Fruit fly (Drosophila melanogaster) whole organism, prepupa: Measurements from ENCODE around the gene Hex-t2.
A peak's percentile ranks its signal among the peaks of the same experiment; 100 is the strongest.

ENCODE experiments used
- CG10631 ChIP-seq: fragments of 200-800 bp; sonication (Bioruptor generic); optimal IDR thresholded peaks from 2 replicates; lab custom pipeline; 2016; ENCODE audit warnings: missing biosample characterization, missing genetic modification characterization
- CG10669 ChIP-seq: fragments of 200-800 bp; sonication (Bioruptor generic); optimal IDR thresholded peaks from 3 replicates; lab custom pipeline; 2018; ENCODE audit warnings: missing biosample characterization, mild to moderate bottlenecking, missing genetic modification characterization, moderate library complexity
- CG11294 ChIP-seq: fragments of 200-800 bp; sonication (Bioruptor generic); IDR thresholded peaks from 2 replicates; pipeline ENCODE4 v1.3.6; 2022; ENCODE audit warnings: missing biosample characterization, missing genetic modification characterization
- CG11902 ChIP-seq: fragments of 200-800 bp; sonication (Bioruptor generic); optimal IDR thresholded peaks from 3 replicates; lab custom pipeline; 2016; ENCODE audit warnings: missing biosample characterization, missing genetic modification characterization
- CG15336 ChIP-seq: fragments of 200-800 bp; sonication (Bioruptor generic); IDR thresholded peaks from 2 replicates; pipeline ENCODE4 v1.3.6; 2022; ENCODE audit warnings: missing biosample characterization, missing genetic modification characterization
- CG1621 ChIP-seq: fragments of 200-800 bp; sonication (Bioruptor generic); optimal IDR thresholded peaks from 3 replicates; lab custom pipeline; 2018; ENCODE audit warnings: missing biosample characterization, mild to moderate bottlenecking, missing genetic modification characterization
- CG16779 ChIP-seq: fragments of 200-800 bp; sonication (Bioruptor generic); optimal IDR thresholded peaks from 3 replicates; lab custom pipeline; 2017; ENCODE audit warnings: missing biosample characterization, mild to moderate bottlenecking, missing genetic modification characterization
- CG3032 ChIP-seq: fragments of 200-800 bp; optimal IDR thresholded peaks from 2 replicates; lab custom pipeline; 2019; ENCODE audit warnings: missing biosample characterization, mild to moderate bottlenecking, missing genetic modification characterization, moderate library complexity
- CG31627 ChIP-seq: fragments of 200-800 bp; sonication (Bioruptor generic); optimal IDR thresholded peaks from 3 replicates; lab custom pipeline; 2016; ENCODE audit warnings: missing biosample characterization, missing genetic modification characterization
- CG3919 ChIP-seq: fragments of 200-800 bp; sonication (Bioruptor generic); optimal IDR thresholded peaks from 3 replicates; lab custom pipeline; 2016; ENCODE audit warnings: missing biosample characterization, missing genetic modification characterization
- CG6163 ChIP-seq: fragments of 200-800 bp; sonication (Bioruptor generic); IDR thresholded peaks from 3 replicates; pipeline ENCODE4 v1.3.6; 2022; ENCODE audit warnings: missing biosample characterization, missing genetic modification characterization
- CG6276 ChIP-seq: fragments of 200-800 bp; sonication (Bioruptor generic); optimal IDR thresholded peaks from 2 replicates; lab custom pipeline; 2017; ENCODE audit warnings: missing biosample characterization, mild to moderate bottlenecking, missing genetic modification characterization
- CG6808 ChIP-seq: fragments of 200-800 bp; sonication (Bioruptor generic); optimal IDR thresholded peaks from 3 replicates; lab custom pipeline; 2017; ENCODE audit warnings: missing biosample characterization, missing genetic modification characterization, mild to moderate bottlenecking, moderate library complexity, missing genetic modification reagents
- CG6854 ChIP-seq: fragments of 200-800 bp; sonication (Bioruptor generic); optimal IDR thresholded peaks from 2 replicates; lab custom pipeline; 2017; ENCODE audit warnings: missing biosample characterization, mild to moderate bottlenecking, missing genetic modification characterization
- CG7368 ChIP-seq: fragments of 200-800 bp; sonication (Bioruptor generic); optimal IDR thresholded peaks from 3 replicates; lab custom pipeline; 2016; ENCODE audit warnings: missing biosample characterization, missing genetic modification characterization
- CG8119 ChIP-seq: fragments of 200-800 bp; sonication (Bioruptor generic); IDR thresholded peaks from 3 replicates; pipeline ENCODE4 v1.3.6; 2022; ENCODE audit warnings: missing biosample characterization, missing genetic modification characterization
- CG8319 ChIP-seq: fragments of 200-800 bp; sonication (Bioruptor generic); optimal IDR thresholded peaks from 3 replicates; lab custom pipeline; 2016; ENCODE audit warnings: missing biosample characterization, missing genetic modification characterization
- Eip78C ChIP-seq: fragments of 200-800 bp; sonication (Bioruptor generic); peaks from one replicate; lab custom pipeline; 2016; ENCODE audit warnings: missing biosample characterization, missing genetic modification characterization
- Eip93F ChIP-seq: fragments of 200-800 bp; sonication (Bioruptor generic); optimal IDR thresholded peaks from 2 replicates; lab custom pipeline; 2016; ENCODE audit warnings: missing biosample characterization, mild to moderate bottlenecking, missing genetic modification characterization
- Ets21C ChIP-seq: fragments of 200-800 bp; sonication (Bioruptor generic); optimal IDR thresholded peaks from 3 replicates; lab custom pipeline; 2016; ENCODE audit warnings: missing biosample characterization, missing genetic modification characterization
- Ets96B ChIP-seq: fragments of 200-800 bp; optimal IDR thresholded peaks from 2 replicates; lab custom pipeline; 2019; ENCODE audit warnings: missing biosample characterization, mild to moderate bottlenecking, missing genetic modification characterization, moderate library complexity
- Gug ChIP-seq: fragments of 200-800 bp; sonication (Bioruptor generic); IDR thresholded peaks from 2 replicates; pipeline ENCODE4 v1.3.6; 2022; ENCODE audit warnings: missing biosample characterization, missing genetic modification characterization
- Hr4 ChIP-seq: fragments of 200-800 bp; sonication (Bioruptor generic); optimal IDR thresholded peaks from 3 replicates; lab custom pipeline; 2016; ENCODE audit warnings: missing biosample characterization, missing genetic modification characterization
- Lpt ChIP-seq: fragments of 200-800 bp; sonication (Bioruptor generic); optimal IDR thresholded peaks from 3 replicates; lab custom pipeline; 2016; ENCODE audit warnings: missing biosample characterization, missing genetic modification characterization
- Met ChIP-seq: fragments of 200-800 bp; sonication (Bioruptor generic); optimal IDR thresholded peaks from 3 replicates; lab custom pipeline; 2016; ENCODE audit warnings: missing biosample characterization, missing genetic modification characterization
- OdsH ChIP-seq: fragments of 200-800 bp; sonication (Bioruptor generic); optimal IDR thresholded peaks from 3 replicates; lab custom pipeline; 2016; ENCODE audit warnings: missing biosample characterization, missing genetic modification characterization
- Smox ChIP-seq: fragments of 200-800 bp; sonication (Bioruptor generic); optimal IDR thresholded peaks from 3 replicates; lab custom pipeline; 2016; ENCODE audit warnings: missing biosample characterization, missing genetic modification characterization
- Sox102F ChIP-seq: fragments of 200-800 bp; sonication (Bioruptor generic); optimal IDR thresholded peaks from 2 replicates; lab custom pipeline; 2016; ENCODE audit warnings: missing biosample characterization, mild to moderate bottlenecking, missing genetic modification characterization
- Sox14 ChIP-seq: fragments of 200-800 bp; sonication (Bioruptor generic); optimal IDR thresholded peaks from 3 replicates; lab custom pipeline; 2016; ENCODE audit warnings: missing biosample characterization, missing genetic modification characterization
- Sox15 ChIP-seq: fragments of 200-800 bp; sonication (Bioruptor generic); optimal IDR thresholded peaks from 3 replicates; lab custom pipeline; 2016; ENCODE audit warnings: missing biosample characterization, missing genetic modification characterization
- achi ChIP-seq: fragments of 200-800 bp; sonication (Bioruptor generic); optimal IDR thresholded peaks from 3 replicates; lab custom pipeline; 2016; ENCODE audit warnings: missing biosample characterization, missing genetic modification characterization
- acj6 ChIP-seq: fragments of 200-800 bp; sonication (Bioruptor generic); optimal IDR thresholded peaks from 3 replicates; lab custom pipeline; 2016; ENCODE audit warnings: missing biosample characterization, missing genetic modification characterization
- cyc ChIP-seq: fragments of 200-800 bp; sonication (Bioruptor generic); optimal IDR thresholded peaks from 3 replicates; lab custom pipeline; 2016; ENCODE audit warnings: missing biosample characterization, missing genetic modification characterization
- dac ChIP-seq: fragments of 200-800 bp; sonication (Bioruptor generic); optimal IDR thresholded peaks from 2 replicates; lab custom pipeline; 2017; ENCODE audit warnings: missing biosample characterization, mild to moderate bottlenecking, missing genetic modification characterization
- dsx ChIP-seq: fragments of 200-800 bp; optimal IDR thresholded peaks from 3 replicates; lab custom pipeline; 2019; ENCODE audit warnings: missing biosample characterization, mild to moderate bottlenecking, missing genetic modification characterization, moderate library complexity; ENCODE audit not compliant: poor library complexity, severe bottlenecking
- eg ChIP-seq: fragments of 200-800 bp; sonication (Bioruptor generic); IDR thresholded peaks from 3 replicates; pipeline ENCODE4 v1.3.6; 2022; ENCODE audit warnings: missing biosample characterization, missing genetic modification characterization
- esn ChIP-seq: fragments of 200-800 bp; sonication (Bioruptor generic); optimal IDR thresholded peaks from 2 replicates; lab custom pipeline; 2016; ENCODE audit warnings: missing biosample characterization, mild to moderate bottlenecking, missing genetic modification characterization, moderate library complexity
- fd59A ChIP-seq: fragments of 200-800 bp; sonication (Bioruptor generic); optimal IDR thresholded peaks from 2 replicates; lab custom pipeline; 2017; ENCODE audit warnings: missing biosample characterization, mild to moderate bottlenecking, missing genetic modification characterization, missing genetic modification reagents
- fd85E ChIP-seq: fragments of 200-800 bp; sonication (Bioruptor generic); optimal IDR thresholded peaks from 3 replicates; lab custom pipeline; 2016; ENCODE audit warnings: missing biosample characterization, missing genetic modification characterization
- fkh ChIP-seq: fragments of 200-800 bp; sonication (Bioruptor generic); optimal IDR thresholded peaks from 3 replicates; lab custom pipeline; 2017; ENCODE audit warnings: missing biosample characterization, mild to moderate bottlenecking, missing genetic modification characterization, moderate library complexity
- lz ChIP-seq: fragments of 200-800 bp; sonication (Bioruptor generic); optimal IDR thresholded peaks from 3 replicates; lab custom pipeline; 2016; ENCODE audit warnings: missing biosample characterization, missing genetic modification characterization
- pdm3 ChIP-seq: fragments of 200-800 bp; sonication (Bioruptor generic); optimal IDR thresholded peaks from 3 replicates; lab custom pipeline; 2016; ENCODE audit warnings: missing biosample characterization, missing genetic modification characterization
- salr ChIP-seq, 2 experiments: fragments of 200-800 bp; sonication (Bioruptor generic); optimal IDR thresholded peaks; 3 replicates each; lab custom pipeline; 2016 to 2018; ENCODE audit warnings: missing biosample characterization in 2 of 2, missing genetic modification characterization in 2 of 2, mild to moderate bottlenecking in 1 of 2
- spab ChIP-seq: fragments of 200-800 bp; sonication (Bioruptor generic); optimal IDR thresholded peaks from 2 replicates; lab custom pipeline; 2017; ENCODE audit warnings: missing biosample characterization, mild to moderate bottlenecking, missing genetic modification characterization, missing genetic modification reagents
- topi ChIP-seq: fragments of 200-800 bp; sonication (Bioruptor generic); optimal IDR thresholded peaks from 3 replicates; lab custom pipeline; 2016; ENCODE audit warnings: missing biosample characterization, missing genetic modification characterization
- vri ChIP-seq: fragments of 200-800 bp; sonication (Bioruptor generic); optimal IDR thresholded peaks from 3 replicates; lab custom pipeline; 2016; ENCODE audit warnings: missing biosample characterization, mild to moderate bottlenecking, missing genetic modification characterization

Hex-t2 gene

dm6 chr3R:26464370-26464769, 13.9 kb downstream of the Hex-t2 start (continued):
- TF ChIP-seq vri = peak; percentile 40
- peak; percentile 73 for TF ChIP-seq CG6854 (GFP tag; lab: Kevin White, UChicago)
- TF ChIP-seq CG6276 (GFP tag; lab: Kevin White, UChicago) = peak; percentile 74
- TF ChIP-seq Sox102F (GFP tag; lab: Kevin White, UChicago) = no peak
- TF ChIP-seq lz (GFP tag; lab: Kevin White, UChicago) = no peak
- no peak for TF ChIP-seq pdm3 (GFP tag; lab: Kevin White, UChicago)
- no peak for TF ChIP-seq achi
- peak; percentile 56; the same call in 1 of the 3 replicates for TF ChIP-seq eg (GFP tag; lab: Robert Waterston, UW)
- peak; percentile 35 for TF ChIP-seq topi (GFP tag; lab: Kevin White, UChicago)

DNA sequence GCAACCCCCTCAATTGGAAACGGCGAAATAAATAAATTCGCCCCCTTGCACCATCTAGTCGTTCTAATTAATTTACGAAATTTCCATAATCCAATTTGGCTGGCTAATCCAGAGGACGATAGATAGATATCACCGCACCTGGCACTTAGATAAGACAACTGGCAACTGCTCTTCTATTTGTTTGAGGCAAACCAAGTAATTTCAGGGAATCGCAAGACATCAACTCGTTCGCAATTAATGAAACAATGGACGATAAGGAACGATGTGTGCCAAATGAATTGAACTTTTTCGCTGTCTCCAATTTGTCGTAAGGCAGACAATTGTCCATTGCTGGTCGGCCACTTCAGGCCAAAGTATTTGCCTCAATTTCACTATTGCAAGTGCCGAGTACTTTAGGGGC, 14.7 kb downstream of the Hex-t2 start:
- TF ChIP-seq dsx (GFP tag; lab: Kevin White, UChicago) (no peak), CG1621 (tag; lab: Kevin White, UChicago) (no peak), salr (GFP tag; optimal IDR thresholded peaks at IDR 0.05; lab: Kevin White, UChicago) (no peak), spab (GFP tag; lab: Kevin White, UChicago) (no peak), CG3032 (no peak), CG6808 (no peak), CG31627 (GFP tag; lab: Kevin White, UChicago) (no peak), fkh (GFP tag; lab: Kevin White, UChicago) (no peak), Sox102F (GFP tag; lab: Kevin White, UChicago) (no peak), vri (no peak), fd59A (GFP tag; lab: Kevin White, UChicago) (no peak), eg (GFP tag; lab: Robert Waterston, UW) (no peak), esn (GFP tag; lab: Kevin White, UChicago) (no peak)

DNA sequence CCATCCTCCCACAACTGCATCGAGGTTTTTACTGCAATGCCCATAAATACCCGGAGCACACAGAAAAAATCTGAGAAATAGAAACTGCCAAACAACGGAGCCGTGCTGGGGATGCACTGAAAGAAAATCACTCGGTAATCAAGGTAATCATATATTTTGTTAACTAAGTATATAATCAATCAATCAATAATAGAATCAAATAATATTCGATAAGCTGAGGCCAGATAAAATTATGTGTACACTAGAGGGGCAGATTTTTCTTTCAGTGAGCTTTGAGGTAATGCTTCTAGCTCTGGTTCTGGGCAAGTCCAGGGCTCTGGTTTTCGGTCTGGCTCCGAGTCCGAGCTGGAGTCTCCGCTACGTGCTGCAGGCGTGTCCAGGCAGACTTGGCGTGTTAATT, 27.6 kb downstream of the Hex-t2 start:
- TF ChIP-seq Ets96B = no peak
- TF ChIP-seq spab (GFP tag; lab: Kevin White, UChicago) = no peak
- no peak for TF ChIP-seq fd59A (GFP tag; lab: Kevin White, UChicago)
- peak; percentile 55; the same call in 2 of the 3 replicates for TF ChIP-seq eg (GFP tag; lab: Robert Waterston, UW)
- no peak for TF ChIP-seq CG6854 (GFP tag; lab: Kevin White, UChicago)
- no peak for TF ChIP-seq Sox15 (GFP tag; lab: Kevin White, UChicago)
- TF ChIP-seq topi (GFP tag; lab: Kevin White, UChicago) = no peak
- peak; percentile 71 for TF ChIP-seq CG6163 (GFP tag; lab: Robert Waterston, UW)
- TF ChIP-seq CG3919 (GFP tag; lab: Kevin White, UChicago) = peak; percentile 29
- peak; percentile 36; the same call in 1 of the 3 replicates for TF ChIP-seq CG8119 (GFP tag; lab: Robert Waterston, UW)
- no peak for TF ChIP-seq Smox (GFP tag; lab: Kevin White, UChicago)
- TF ChIP-seq dac (GFP tag; lab: Kevin White, UChicago) = no peak
- no peak for TF ChIP-seq CG3032
- no peak for TF ChIP-seq cyc (GFP tag; lab: Kevin White, UChicago)
- TF ChIP-seq Ets21C (GFP tag; lab: Kevin White, UChicago) = no peak
- TF ChIP-seq esn (GFP tag; lab: Kevin White, UChicago) = no peak
- peak; percentile 2 for TF ChIP-seq CG10631 (GFP tag; lab: Kevin White, UChicago)
- no peak for TF ChIP-seq CG10669 (GFP tag; lab: Kevin White, UChicago)
- TF ChIP-seq CG15336 = peak; percentile 72
- TF ChIP-seq Eip78C = peak; percentile 68
- no peak for TF ChIP-seq Sox14 (GFP tag; lab: Kevin White, UChicago)
- no peak for TF ChIP-seq CG31627 (GFP tag; lab: Kevin White, UChicago)
- no peak for TF ChIP-seq Met (GFP tag; lab: Kevin White, UChicago)
- peak; percentile 45; the same call in 1 of the 2 replicates for TF ChIP-seq Gug (GFP tag; lab: Robert Waterston, UW)
- TF ChIP-seq CG8319 (GFP tag; lab: Kevin White, UChicago) = no peak
- no peak for TF ChIP-seq Eip93F (GFP tag; lab: Kevin White, UChicago)
- TF ChIP-seq dsx (GFP tag; lab: Kevin White, UChicago) = no peak
- TF ChIP-seq OdsH (GFP tag; lab: Kevin White, UChicago) = peak; percentile 29
- no peak for TF ChIP-seq fd85E
- TF ChIP-seq CG6276 (GFP tag; lab: Kevin White, UChicago) = peak; percentile 34
- peak; percentile 24; the same call in 1 of the 2 replicates for TF ChIP-seq CG11294
- no peak for TF ChIP-seq CG16779 (tag; lab: Kevin White, UChicago)
- TF ChIP-seq pdm3 (GFP tag; lab: Kevin White, UChicago) = peak; percentile 9
- no peak for TF ChIP-seq Lpt (GFP tag; lab: Kevin White, UChicago)
- no peak for TF ChIP-seq achi
- TF ChIP-seq lz (GFP tag; lab: Kevin White, UChicago) = no peak
- no peak for TF ChIP-seq acj6 (GFP tag; lab: Kevin White, UChicago)
- TF ChIP-seq Hr4 (GFP tag; lab: Kevin White, UChicago) = peak; percentile 30
- no peak for TF ChIP-seq CG7368 (GFP tag; lab: Kevin White, UChicago)
- TF ChIP-seq CG11902 (GFP tag; lab: Kevin White, UChicago) = no peak
